Fruit fly (Drosophila melanogaster) whole organism, embryonic: ENCODE measurements around the gene SkpD.

ENCODE experiments used
- ATbp ChIP-seq: fragments of 200-800 bp; sonication (Bioruptor generic); optimal IDR thresholded peaks from 2 replicates; lab custom pipeline; 2017; ENCODE audit warnings: missing biosample characterization, mild to moderate bottlenecking, missing genetic modification characterization, missing genetic modification reagents
- Bdp1 ChIP-seq: fragments of 200-800 bp; sonication (Bioruptor generic); optimal IDR thresholded peaks from 3 replicates; lab custom pipeline; 2016; ENCODE audit warnings: missing biosample characterization, missing genetic modification characterization
- Bgb ChIP-seq: fragments of 200-800 bp; sonication (Bioruptor generic); IDR thresholded peaks from 2 replicates; pipeline ENCODE4 v1.3.6; 2022; ENCODE audit warnings: missing biosample characterization, missing genetic modification characterization; ENCODE audit not compliant: partially characterized antibody
- C15 ChIP-seq: fragments of 200-800 bp; sonication (Bioruptor generic); IDR thresholded peaks from 3 replicates; pipeline ENCODE4 v1.3.6; 2022; ENCODE audit warnings: missing biosample characterization, missing genetic modification characterization
- CG10321 ChIP-seq: fragments of 200-800 bp; sonication (Bioruptor generic); IDR thresholded peaks from 2 replicates; pipeline ENCODE4 v1.3.6; 2022; ENCODE audit warnings: missing biosample characterization, missing genetic modification characterization
- CG10431 ChIP-seq: fragments of 200-800 bp; sonication (Bioruptor generic); optimal IDR thresholded peaks from 3 replicates; lab custom pipeline; 2018; ENCODE audit warnings: missing biosample characterization, mild to moderate bottlenecking, missing genetic modification characterization
- CG10543 ChIP-seq: fragments of 200-800 bp; sonication (Bioruptor generic); optimal IDR thresholded peaks from 3 replicates; lab custom pipeline; 2017; ENCODE audit warnings: missing biosample characterization, mild to moderate bottlenecking, missing genetic modification characterization, moderate library complexity
- CG10565 ChIP-seq: fragments of 200-800 bp; sonication (Bioruptor generic); optimal IDR thresholded peaks from 3 replicates; lab custom pipeline; 2016; ENCODE audit warnings: missing biosample characterization, mild to moderate bottlenecking, missing genetic modification characterization
- CG11247 ChIP-seq: fragments of 200-800 bp; sonication (Bioruptor generic); IDR thresholded peaks from 2 replicates; pipeline ENCODE4 v1.3.6; 2022; ENCODE audit warnings: missing biosample characterization, missing genetic modification characterization
- CG11696 ChIP-seq: fragments of 200-800 bp; sonication (Bioruptor generic); IDR thresholded peaks from 2 replicates; pipeline ENCODE4 v1.3.6; 2022; ENCODE audit warnings: missing biosample characterization, missing genetic modification characterization
- CG12299 ChIP-seq: fragments of 200-800 bp; sonication (Bioruptor generic); optimal IDR thresholded peaks from 2 replicates; lab custom pipeline; 2018; ENCODE audit warnings: missing biosample characterization, mild to moderate bottlenecking, missing genetic modification characterization
- CG12769 ChIP-seq: fragments of 200-800 bp; sonication (Bioruptor generic); optimal IDR thresholded peaks from 2 replicates; lab custom pipeline; 2019; ENCODE audit warnings: missing biosample characterization, mild to moderate bottlenecking, missing genetic modification characterization, moderate library complexity
- CG13624 ChIP-seq: fragments of 200-800 bp; sonication (Bioruptor generic); optimal IDR thresholded peaks from 2 replicates; lab custom pipeline; 2016; ENCODE audit warnings: missing biosample characterization, missing genetic modification characterization
- CG14965 ChIP-seq: fragments of 200-800 bp; sonication (Bioruptor generic); optimal IDR thresholded peaks from 2 replicates; lab custom pipeline; 2016; ENCODE audit warnings: missing biosample characterization, missing genetic modification characterization, borderline replicate concordance
- CG1647 ChIP-seq: fragments of 200-800 bp; sonication (Bioruptor generic); optimal IDR thresholded peaks from 3 replicates; lab custom pipeline; 2016; ENCODE audit warnings: missing biosample characterization, missing genetic modification characterization
- CG17328 ChIP-seq: fragments of 200-800 bp; sonication (Bioruptor generic); IDR thresholded peaks from 2 replicates; pipeline ENCODE4 v1.3.6; 2022; ENCODE audit warnings: missing biosample characterization, missing genetic modification characterization
- CG2199 ChIP-seq: fragments of 200-800 bp; sonication (Bioruptor generic); IDR thresholded peaks from 3 replicates; pipeline ENCODE4 v1.3.6; 2022; ENCODE audit warnings: missing biosample characterization, missing genetic modification characterization
- CG32767 ChIP-seq: fragments of 200-800 bp; sonication (Bioruptor generic); IDR thresholded peaks from 2 replicates; pipeline ENCODE4 v1.3.6; 2022; ENCODE audit warnings: missing biosample characterization, missing genetic modification characterization
- CG3726 ChIP-seq: fragments of 200-800 bp; sonication (Bioruptor generic); IDR thresholded peaks from 3 replicates; pipeline ENCODE4, ENCODE4 v1.3.6; 2022; ENCODE audit warnings: missing biosample characterization, missing genetic modification characterization
- CG4404 ChIP-seq: fragments of 200-800 bp; sonication (Bioruptor generic); IDR thresholded peaks from 2 replicates; pipeline ENCODE4 v1.3.6; 2022; ENCODE audit warnings: missing biosample characterization, missing genetic modification characterization
- CG4854 ChIP-seq: fragments of 200-800 bp; sonication (Bioruptor generic); optimal IDR thresholded peaks from 2 replicates; lab custom pipeline; 2016; ENCODE audit warnings: missing biosample characterization, missing genetic modification characterization, inconsistent platforms
- CG6765 ChIP-seq: fragments of 200-800 bp; sonication (Bioruptor generic); optimal IDR thresholded peaks from 3 replicates; lab custom pipeline; 2017; ENCODE audit warnings: missing biosample characterization, mild to moderate bottlenecking, missing genetic modification characterization
- CG6791 ChIP-seq: fragments of 200-800 bp; sonication (Bioruptor generic); IDR thresholded peaks from 3 replicates; pipeline ENCODE4 v1.3.6; 2022; ENCODE audit warnings: missing biosample characterization, missing genetic modification characterization; ENCODE audit not compliant: partially characterized antibody
- CG9215 ChIP-seq: fragments of 200-800 bp; sonication (Bioruptor generic); IDR thresholded peaks from 2 replicates; pipeline ENCODE4 v1.3.6; 2022; ENCODE audit warnings: missing biosample characterization, missing genetic modification characterization
- CG9609 ChIP-seq: fragments of 200-800 bp; sonication (Bioruptor generic); optimal IDR thresholded peaks from 3 replicates; lab custom pipeline; 2016; ENCODE audit warnings: missing biosample characterization, missing genetic modification characterization
- Chrac-16 ChIP-seq: fragments of 200-800 bp; sonication (Bioruptor generic); optimal IDR thresholded peaks from 3 replicates; lab custom pipeline; 2016; ENCODE audit warnings: missing biosample characterization, missing genetic modification characterization
- CoRest ChIP-seq: fragments of 200-800 bp; sonication (Bioruptor generic); optimal IDR thresholded peaks from 3 replicates; lab custom pipeline; 2018; ENCODE audit warnings: missing biosample characterization, mild to moderate bottlenecking, missing genetic modification characterization, moderate library complexity
- Dp ChIP-seq: fragments of 200-800 bp; sonication (Bioruptor generic); optimal IDR thresholded peaks from 2 replicates; lab custom pipeline; 2018; ENCODE audit warnings: missing biosample characterization, mild to moderate bottlenecking, missing genetic modification characterization, moderate library complexity
- Elba2 ChIP-seq: fragments of 200-800 bp; sonication (Bioruptor generic); optimal IDR thresholded peaks from 3 replicates; lab custom pipeline; 2016; ENCODE audit warnings: missing biosample characterization, missing genetic modification characterization
- Ets97D ChIP-seq: fragments of 200-800 bp; sonication (Bioruptor generic); optimal IDR thresholded peaks from 3 replicates; lab custom pipeline; 2016; ENCODE audit warnings: missing biosample characterization, missing genetic modification characterization
- Fer3 ChIP-seq: fragments of 200-800 bp; sonication (Bioruptor generic); optimal IDR thresholded peaks from 2 replicates; lab custom pipeline; 2018; ENCODE audit warnings: missing biosample characterization, mild to moderate bottlenecking, missing genetic modification characterization, moderate library complexity
- Gsc ChIP-seq: fragments of 200-800 bp; sonication (Bioruptor generic); IDR thresholded peaks from 2 replicates; pipeline ENCODE4 v1.3.6; 2022; ENCODE audit warnings: missing biosample characterization, missing genetic modification characterization
- HLHmδ ChIP-seq: fragments of 200-800 bp; sonication (Bioruptor generic); optimal IDR thresholded peaks from 2 replicates; lab custom pipeline; 2018; ENCODE audit warnings: missing biosample characterization, mild to moderate bottlenecking, missing genetic modification characterization, moderate library complexity
- Jarid2 ChIP-seq: fragments of 200-800 bp; sonication (Bioruptor generic); optimal IDR thresholded peaks from 3 replicates; lab custom pipeline; 2017; ENCODE audit warnings: mild to moderate bottlenecking, missing biosample characterization, missing genetic modification reagents, missing genetic modification characterization
- MTF-1 ChIP-seq: fragments of 200-800 bp; sonication (Bioruptor generic); optimal IDR thresholded peaks from 2 replicates; lab custom pipeline; 2018; ENCODE audit warnings: missing biosample characterization, mild to moderate bottlenecking, missing genetic modification characterization, borderline replicate concordance
- Meics ChIP-seq: fragments of 200-800 bp; sonication (Bioruptor generic); optimal IDR thresholded peaks from 2 replicates; lab custom pipeline; 2017; ENCODE audit warnings: missing biosample characterization, mild to moderate bottlenecking, missing genetic modification characterization
- Mes4 ChIP-seq: fragments of 200-800 bp; sonication (Bioruptor generic); optimal IDR thresholded peaks from 2 replicates; lab custom pipeline; 2016; ENCODE audit warnings: missing biosample characterization, missing genetic modification characterization
- NC2β ChIP-seq: fragments of 200-800 bp; sonication (Bioruptor generic); optimal IDR thresholded peaks from 2 replicates; lab custom pipeline; 2016; ENCODE audit warnings: missing biosample characterization, missing genetic modification characterization
- Nf-YB ChIP-seq: fragments of 200-800 bp; sonication (Bioruptor generic); optimal IDR thresholded peaks from 3 replicates; lab custom pipeline; 2019; ENCODE audit warnings: missing biosample characterization, mild to moderate bottlenecking, missing genetic modification characterization, moderate library complexity
- Nf-YC ChIP-seq: fragments of 200-800 bp; optimal IDR thresholded peaks from 3 replicates; lab custom pipeline; 2019; ENCODE audit warnings: missing biosample characterization, mild to moderate bottlenecking, missing genetic modification characterization, moderate library complexity
- NfI ChIP-seq: fragments of 200-800 bp; sonication (Bioruptor generic); optimal IDR thresholded peaks from 3 replicates; lab custom pipeline; 2018; ENCODE audit warnings: missing biosample characterization, mild to moderate bottlenecking, missing genetic modification characterization, moderate library complexity
- ash1 ChIP-seq: fragments of 200-800 bp; sonication (Bioruptor generic); optimal IDR thresholded peaks from 2 replicates; lab custom pipeline; 2018; ENCODE audit warnings: missing biosample characterization, mild to moderate bottlenecking, missing genetic modification characterization
- dysf ChIP-seq: fragments of 200-800 bp; sonication (Bioruptor generic); IDR thresholded peaks from 3 replicates; pipeline ENCODE4 v1.3.6; 2022; ENCODE audit warnings: missing biosample characterization, missing genetic modification characterization
- esg ChIP-seq: fragments of 200-800 bp; sonication (Bioruptor generic); conservative IDR thresholded peaks from 2 replicates; pipeline ENCODE4 v1.3.6; 2022; ENCODE audit warnings: missing biosample characterization, missing genetic modification characterization
- grn ChIP-seq: fragments of 200-800 bp; sonication (Bioruptor generic); optimal IDR thresholded peaks from 3 replicates; lab custom pipeline; 2017; ENCODE audit warnings: missing biosample characterization, missing genetic modification characterization
- lilli ChIP-seq: fragments of 200-800 bp; sonication (Bioruptor generic); optimal IDR thresholded peaks from 3 replicates; lab custom pipeline; 2016; ENCODE audit warnings: missing biosample characterization, missing genetic modification characterization
- otp ChIP-seq: fragments of 200-800 bp; sonication (Bioruptor generic); IDR thresholded peaks from 3 replicates; pipeline ENCODE4, ENCODE4 v1.3.6; 2022; ENCODE audit warnings: missing biosample characterization, missing genetic modification characterization
- tll ChIP-seq, 2 experiments: fragments of 200-800 bp in 1 of 2; fragments of >200 bp in 1 of 2; sonication (Bioruptor generic) in 1 of 2; optimal IDR thresholded peaks; 2 replicates each; lab custom pipeline; 2017 to 2019; ENCODE audit warnings: missing biosample characterization in 2 of 2, missing genetic modification characterization in 2 of 2, mild to moderate bottlenecking in 1 of 2, moderate library complexity in 1 of 2
- trem ChIP-seq: fragments of 200-800 bp; optimal IDR thresholded peaks from 3 replicates; lab custom pipeline; 2019; ENCODE audit warnings: missing biosample characterization, mild to moderate bottlenecking, missing genetic modification characterization, moderate library complexity
- trh ChIP-seq: fragments of 200-800 bp; sonication (Bioruptor generic); optimal IDR thresholded peaks from 2 replicates; lab custom pipeline; 2016; ENCODE audit warnings: missing biosample characterization, missing genetic modification characterization

Gene SkpD

DNA sequence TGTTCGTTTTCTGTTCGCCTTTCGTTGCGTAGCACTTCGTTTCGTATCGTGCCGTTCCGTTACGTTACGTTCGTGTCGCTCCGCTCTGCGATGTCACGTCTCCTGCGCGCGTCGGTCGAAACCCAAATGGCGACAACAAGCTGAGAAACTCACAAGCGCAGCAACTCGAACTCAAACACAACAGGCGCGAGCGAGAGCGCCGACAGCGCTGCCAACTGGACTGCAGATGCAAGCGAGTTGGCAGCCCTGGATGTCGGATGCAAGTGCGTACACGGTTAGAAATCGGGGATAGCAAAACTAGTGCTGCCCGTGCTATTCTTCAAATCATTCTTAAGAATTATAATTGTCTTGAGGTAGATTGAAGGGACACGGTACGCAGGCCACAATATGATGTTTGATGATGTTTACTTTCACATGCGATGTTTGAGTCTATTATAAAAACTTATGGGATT is 35.8 kb downstream of the SkpD start (continued):
- TF ChIP-seq CG2199 (peak; percentile 91), CG4404 (GFP tag; lab: Robert Waterston, UW) (peak; percentile 31), Gsc (GFP tag; lab: Robert Waterston, UW) (no peak), tll (GFP tag; optimal IDR thresholded peaks at IDR 0.05; lab: Kevin White, UChicago) (no peak), NC2β (GFP tag; lab: Kevin White, UChicago) (peak; percentile 75), HLHmδ (GFP tag; lab: Kevin White, UChicago) (peak; percentile 67), CG12299 (tag; lab: Kevin White, UChicago) (peak; percentile 8), CG6765 (GFP tag; lab: Kevin White, UChicago) (peak; percentile 8), ash1 (GFP tag; lab: Kevin White, UChicago) (peak; percentile 68), Fer3 (tag; lab: Kevin White, UChicago) (peak; percentile 45), CG14965 (GFP tag; lab: Kevin White, UChicago) (no peak), dysf (GFP tag; lab: Robert Waterston, UW) (peak; percentile 78), CG13624 (GFP tag; lab: Kevin White, UChicago) (peak; percentile 84), CG11247 (GFP tag; lab: Robert Waterston, UW) (peak; percentile 64), ATbp (GFP tag; lab: Kevin White, UChicago) (peak; percentile 62), Elba2 (GFP tag; lab: Kevin White, UChicago) (no peak), Bdp1 (peak; percentile 60), otp (peak; percentile 64; the same call in 2 of the 3 replicates), lilli (GFP tag; lab: Kevin White, UChicago) (peak; percentile 80), CG17328 (GFP tag; lab: Robert Waterston, UW) (peak; percentile 73), CG6791 (peak; percentile 69; the same call in 2 of the 3 replicates), CG9215 (peak; percentile 33; the same call in 1 of the 2 replicates), CG10565 (GFP tag; lab: Kevin White, UChicago) (no peak), NfI (GFP tag; lab: Kevin White, UChicago) (peak; percentile 74), C15 (GFP tag; lab: Robert Waterston, UW) (0 out of 3 replicates have a peak, but pooled peaks have one; percentile 52), trh (GFP tag; lab: Kevin White, UChicago) (peak; percentile 56), CG10543 (GFP tag; lab: Kevin White, UChicago) (peak; percentile 57), CG32767 (GFP tag; lab: Robert Waterston, UW) (0 out of 2 replicates have a peak, but pooled peaks have one; percentile 55), Nf-YC (tag; lab: Kevin White, UChicago) (peak; percentile 40), CG10431 (GFP tag; lab: Kevin White, UChicago) (no peak), Ets97D (peak; percentile 55), CoRest (tag; lab: Kevin White, UChicago) (peak; percentile 52), CG10321 (GFP tag; lab: Robert Waterston, UW) (peak; percentile 48; the same call in 1 of the 2 replicates), CG3726 (0 out of 3 replicates have a peak, but pooled peaks have one; percentile 20), Mes4 (GFP tag; lab: Kevin White, UChicago) (peak; percentile 65), Dp (GFP tag; lab: Kevin White, UChicago) (peak; percentile 42), CG4854 (GFP tag; lab: Kevin White, UChicago) (peak; percentile 37), Bgb (GFP tag; lab: Robert Waterston, UW) (peak; percentile 63), Nf-YB (no peak), Chrac-16 (peak; percentile 74), CG9609 (peak; percentile 66), esg (peak; percentile 69), CG1647 (GFP tag; lab: Kevin White, UChicago) (peak; percentile 71), Jarid2 (peak; percentile 93), CG11696 (no peak), MTF-1 (GFP tag; lab: Kevin White, UChicago) (peak; percentile 21), grn (GFP tag; lab: Kevin White, UChicago) (no peak), trem (peak; percentile 100), CG12769 (tag; lab: Kevin White, UChicago) (peak; percentile 91), Meics (peak; percentile 63)
